Fruit fly (Drosophila melanogaster) whole organism, wandering third instar larva: Measurements from ENCODE around the gene CG3402.

Experiments
- Abd-B ChIP-seq: fragments of >200 bp; optimal IDR thresholded peaks from 2 replicates; lab custom pipeline; 2017; ENCODE audit warnings: missing biosample characterization, missing genetic modification characterization
- CG32264 ChIP-seq: fragments of 200-800 bp; sonication (Bioruptor generic); optimal IDR thresholded peaks from 2 replicates; lab custom pipeline; 2016; ENCODE audit warnings: missing biosample characterization, missing genetic modification characterization
- CG9705 ChIP-seq: fragments of 200-800 bp; sonication (Bioruptor generic); optimal IDR thresholded peaks from 2 replicates; lab custom pipeline; 2018; ENCODE audit warnings: missing biosample characterization, mild to moderate bottlenecking, missing genetic modification characterization
- CrebA ChIP-seq: fragments of 200-800 bp; sonication (Bioruptor generic); optimal IDR thresholded peaks from 2 replicates; lab custom pipeline; 2016; ENCODE audit warnings: missing biosample characterization, mild to moderate bottlenecking, missing genetic modification characterization, borderline replicate concordance
- Dfd ChIP-seq: fragments of >200 bp; optimal IDR thresholded peaks from 2 replicates; lab custom pipeline; 2017; ENCODE audit warnings: missing biosample characterization, missing genetic modification characterization
- Dif ChIP-seq: fragments of 200-275, 200-300 bp; sonication (Bioruptor generic); optimal IDR thresholded peaks from 2 replicates; lab custom pipeline; 2018; ENCODE audit warnings: missing biosample characterization, missing genetic modification characterization; ENCODE audit not compliant: partially characterized antibody
- GATAd ChIP-seq: sonication (Bioruptor generic); optimal IDR thresholded peaks from 2 replicates; lab custom pipeline; 2016; ENCODE audit warnings: missing biosample characterization, missing genetic modification characterization
- HLH106 ChIP-seq: fragments of 200-800 bp; optimal IDR thresholded peaks from 3 replicates; lab custom pipeline; 2019; ENCODE audit warnings: missing biosample characterization, mild to moderate bottlenecking, missing genetic modification characterization, moderate library complexity
- Hnf4 ChIP-seq: fragments of 200-800 bp; sonication (Bioruptor generic); optimal IDR thresholded peaks from 2 replicates; lab custom pipeline; 2016; ENCODE audit warnings: missing biosample characterization, mild to moderate bottlenecking, missing genetic modification characterization
- Hr78 ChIP-seq: fragments of >200 bp; optimal IDR thresholded peaks from 2 replicates; lab custom pipeline; 2017; ENCODE audit warnings: missing biosample characterization, missing genetic modification characterization
- Hr83 ChIP-seq: fragments of 200-300 bp; sonication (Bioruptor generic); optimal IDR thresholded peaks from 2 replicates; lab custom pipeline; 2016; ENCODE audit warnings: missing biosample characterization, mild to moderate bottlenecking, missing genetic modification characterization, moderate library complexity; ENCODE audit not compliant: poor library complexity, severe bottlenecking
- Jra ChIP-seq: sonication (Bioruptor generic); optimal IDR thresholded peaks from 2 replicates; lab custom pipeline; 2016; ENCODE audit warnings: missing biosample characterization, missing genetic modification characterization
- Mio ChIP-seq: sonication (Bioruptor generic); optimal IDR thresholded peaks from 2 replicates; lab custom pipeline; 2016; ENCODE audit warnings: missing biosample characterization, missing genetic modification characterization
- Myc ChIP-seq: fragments of >200 bp; optimal IDR thresholded peaks from 2 replicates; lab custom pipeline; 2017
- N ChIP-seq: fragments of >200 bp; optimal IDR thresholded peaks from 2 replicates; lab custom pipeline; 2018; ENCODE audit warnings: missing biosample characterization, missing external identifiers, missing genetic modification characterization
- OdsH ChIP-seq: fragments of 200-800 bp; sonication (Bioruptor generic); optimal IDR thresholded peaks from 2 replicates; lab custom pipeline; 2016; ENCODE audit warnings: missing biosample characterization, mild to moderate bottlenecking, missing genetic modification characterization
- Rel ChIP-seq, 2 experiments: fragments of 200-800 bp; sonication (Bioruptor generic) in 1 of 2; optimal IDR thresholded peaks; 2 replicates in 1 of 2; 3 replicates in 1 of 2; lab custom pipeline; 2016 to 2019; ENCODE audit warnings: mild to moderate bottlenecking in 2 of 2, missing biosample characterization in 2 of 2, missing genetic modification characterization in 2 of 2, moderate library complexity in 1 of 2
- Sp1 ChIP-seq: fragments of 200-800 bp; sonication (Bioruptor generic); optimal IDR thresholded peaks from 3 replicates; lab custom pipeline; 2019; ENCODE audit warnings: missing biosample characterization, mild to moderate bottlenecking, missing genetic modification characterization, moderate library complexity
- Vsx2 ChIP-seq: fragments of 200-300, 225-300 bp; sonication (Bioruptor generic); optimal IDR thresholded peaks from 2 replicates; lab custom pipeline; 2018; ENCODE audit warnings: missing biosample characterization, missing genetic modification characterization; ENCODE audit not compliant: partially characterized antibody
- br ChIP-seq: fragments of 200-800 bp; sonication (Bioruptor generic); optimal IDR thresholded peaks from 2 replicates; lab custom pipeline; 2016; ENCODE audit warnings: missing biosample characterization, missing genetic modification characterization
- brk ChIP-seq: fragments of 200-800 bp; sonication (Bioruptor generic); optimal IDR thresholded peaks from 2 replicates; lab custom pipeline; 2016; ENCODE audit warnings: missing biosample characterization, mild to moderate bottlenecking, missing genetic modification characterization
- dl ChIP-seq, 2 experiments: fragments of 175-275, 200-275 bp in 1 of 2; fragments of 200-275 bp in 1 of 2; sonication (Bioruptor generic); optimal IDR thresholded peaks; lab custom pipeline; 2018; ENCODE audit warnings: mild to moderate bottlenecking in 2 of 2, missing biosample characterization in 2 of 2, missing genetic modification characterization in 2 of 2, moderate library complexity in 2 of 2; ENCODE audit not compliant: partially characterized antibody in 2 of 2, insufficient read depth in 1 of 2
- dmrt93B ChIP-seq: fragments of 200-800 bp; sonication (Bioruptor generic); optimal IDR thresholded peaks from 2 replicates; lab custom pipeline; 2018; ENCODE audit warnings: missing biosample characterization, mild to moderate bottlenecking, missing genetic modification characterization
- dsf ChIP-seq: sonication (Bioruptor generic); optimal IDR thresholded peaks from 2 replicates; lab custom pipeline; 2016; ENCODE audit warnings: missing biosample characterization, missing genetic modification characterization, borderline replicate concordance
- ey ChIP-seq: fragments of 200-800 bp; sonication (Bioruptor generic); optimal IDR thresholded peaks from 2 replicates; lab custom pipeline; 2016; ENCODE audit warnings: missing biosample characterization, missing genetic modification characterization
- foxo ChIP-seq, 2 experiments: fragments of 200-800 bp; sonication (Bioruptor generic); optimal IDR thresholded peaks; 2 replicates in 1 of 2; 3 replicates in 1 of 2; lab custom pipeline; 2016 to 2017; ENCODE audit warnings: missing biosample characterization in 2 of 2, missing genetic modification characterization in 2 of 2
- fru ChIP-seq: fragments of 200-800 bp; sonication (Bioruptor generic); optimal IDR thresholded peaks from 3 replicates; lab custom pipeline; 2016; ENCODE audit warnings: missing biosample characterization, mild to moderate bottlenecking, missing genetic modification characterization
- h ChIP-seq: fragments of 200-800 bp; sonication (Bioruptor generic); optimal IDR thresholded peaks from 3 replicates; lab custom pipeline; 2016; ENCODE audit warnings: missing biosample characterization, mild to moderate bottlenecking, missing genetic modification characterization
- jim ChIP-seq: fragments of 175-275, 200-325 bp; sonication (Bioruptor generic); optimal IDR thresholded peaks from 2 replicates; lab custom pipeline; 2016; ENCODE audit warnings: missing biosample characterization, mild to moderate bottlenecking, missing genetic modification characterization
- lola ChIP-seq: fragments of >200 bp; optimal IDR thresholded peaks from 2 replicates; lab custom pipeline; 2017; ENCODE audit warnings: missing biosample characterization, missing genetic modification characterization
- pan ChIP-seq: fragments of >200 bp; optimal IDR thresholded peaks from 2 replicates; lab custom pipeline; 2017
- psq ChIP-seq: fragments of 200-800 bp; sonication (Bioruptor generic); optimal IDR thresholded peaks from 3 replicates; lab custom pipeline; 2017; ENCODE audit warnings: missing biosample characterization, mild to moderate bottlenecking, missing genetic modification characterization, moderate library complexity
- rgr ChIP-seq: fragments of 200-800 bp; sonication (Bioruptor generic); optimal IDR thresholded peaks from 3 replicates; lab custom pipeline; 2016; ENCODE audit warnings: missing biosample characterization, mild to moderate bottlenecking, missing genetic modification characterization
- sage ChIP-seq: fragments of 200-800 bp; sonication (Bioruptor generic); optimal IDR thresholded peaks from 2 replicates; lab custom pipeline; 2016; ENCODE audit warnings: missing biosample characterization, mild to moderate bottlenecking, missing genetic modification characterization
- sv ChIP-seq: fragments of 200-800 bp; sonication (Bioruptor generic); optimal IDR thresholded peaks from 3 replicates; lab custom pipeline; 2016; ENCODE audit warnings: missing biosample characterization, missing genetic modification characterization
- tai ChIP-seq: sonication (Bioruptor generic); optimal IDR thresholded peaks from 2 replicates; lab custom pipeline; 2016; ENCODE audit warnings: missing biosample characterization, missing genetic modification characterization
- usp ChIP-seq: fragments of >200 bp; optimal IDR thresholded peaks from 2 replicates; lab custom pipeline; 2017; ENCODE audit warnings: missing biosample characterization, missing genetic modification characterization
- woc ChIP-seq: sonication (Bioruptor generic); optimal IDR thresholded peaks from 2 replicates; lab custom pipeline; 2016; ENCODE audit warnings: missing biosample characterization, mild to moderate bottlenecking, missing genetic modification characterization

CG3402 gene

DNA sequence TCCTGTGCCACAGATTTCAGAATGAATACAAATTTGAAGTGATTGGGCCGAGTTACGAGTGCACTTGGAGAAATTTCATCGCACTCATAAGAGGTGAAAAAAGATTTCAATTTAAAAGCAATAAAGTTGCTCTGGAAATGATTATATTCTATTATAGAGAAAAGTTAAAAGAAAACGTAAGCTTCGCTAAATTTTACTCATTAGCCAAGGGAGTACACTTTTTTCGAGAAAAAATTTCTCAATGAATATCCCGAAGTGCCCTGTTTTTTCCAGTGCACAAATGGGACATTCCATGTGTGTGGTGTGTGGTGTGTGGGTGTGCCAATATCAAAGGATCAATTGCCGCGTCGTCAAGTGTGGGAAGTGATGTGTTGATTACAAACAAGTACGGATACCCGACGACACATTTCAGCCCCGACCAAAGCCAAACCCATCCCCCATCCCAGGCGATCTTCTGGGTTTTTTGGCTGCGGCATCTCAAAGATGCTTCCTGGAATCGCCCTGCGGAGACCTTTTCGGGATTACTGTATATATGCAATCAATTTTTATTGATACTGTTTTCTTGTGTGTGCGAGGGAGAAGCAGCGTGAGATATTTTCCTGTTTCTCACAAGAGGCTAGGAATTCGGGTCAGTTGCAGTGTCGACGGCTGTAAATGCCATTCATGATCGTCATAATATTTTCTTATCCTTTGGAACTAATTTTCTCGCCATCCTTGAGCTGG is 38.9 kb downstream of the CG3402 start:
- TF ChIP-seq sv (GFP tag; lab: Kevin White, UChicago) (peak; percentile 10), Jra (GFP tag; lab: Kevin White, UChicago) (no peak), Hnf4 (GFP tag; lab: Kevin White, UChicago) (no peak), fru (peak; percentile 21), foxo (GFP tag; optimal IDR thresholded peaks at IDR 0.05; lab: Kevin White, UChicago) (peak in 1 of 2 experiments; percentile 19), HLH106 (tag; lab: Kevin White, UChicago) (no peak), Hr83 (GFP tag; lab: Kevin White, UChicago) (no peak), tai (GFP tag; lab: Kevin White, UChicago) (no peak), h (GFP tag; lab: Kevin White, UChicago) (peak; percentile 15), N (GFP tag; lab: Kevin White, UChicago) (no peak), Hr78 (no peak), rgr (GFP tag; lab: Kevin White, UChicago) (peak; percentile 9), br (GFP tag; lab: Kevin White, UChicago) (no peak), GATAd (GFP tag; lab: Kevin White, UChicago) (no peak), Vsx2 (GFP tag; lab: Kevin White, UChicago) (no peak), dmrt93B (GFP tag; lab: Kevin White, UChicago) (no peak), brk (GFP tag; lab: Kevin White, UChicago) (no peak)

DNA sequence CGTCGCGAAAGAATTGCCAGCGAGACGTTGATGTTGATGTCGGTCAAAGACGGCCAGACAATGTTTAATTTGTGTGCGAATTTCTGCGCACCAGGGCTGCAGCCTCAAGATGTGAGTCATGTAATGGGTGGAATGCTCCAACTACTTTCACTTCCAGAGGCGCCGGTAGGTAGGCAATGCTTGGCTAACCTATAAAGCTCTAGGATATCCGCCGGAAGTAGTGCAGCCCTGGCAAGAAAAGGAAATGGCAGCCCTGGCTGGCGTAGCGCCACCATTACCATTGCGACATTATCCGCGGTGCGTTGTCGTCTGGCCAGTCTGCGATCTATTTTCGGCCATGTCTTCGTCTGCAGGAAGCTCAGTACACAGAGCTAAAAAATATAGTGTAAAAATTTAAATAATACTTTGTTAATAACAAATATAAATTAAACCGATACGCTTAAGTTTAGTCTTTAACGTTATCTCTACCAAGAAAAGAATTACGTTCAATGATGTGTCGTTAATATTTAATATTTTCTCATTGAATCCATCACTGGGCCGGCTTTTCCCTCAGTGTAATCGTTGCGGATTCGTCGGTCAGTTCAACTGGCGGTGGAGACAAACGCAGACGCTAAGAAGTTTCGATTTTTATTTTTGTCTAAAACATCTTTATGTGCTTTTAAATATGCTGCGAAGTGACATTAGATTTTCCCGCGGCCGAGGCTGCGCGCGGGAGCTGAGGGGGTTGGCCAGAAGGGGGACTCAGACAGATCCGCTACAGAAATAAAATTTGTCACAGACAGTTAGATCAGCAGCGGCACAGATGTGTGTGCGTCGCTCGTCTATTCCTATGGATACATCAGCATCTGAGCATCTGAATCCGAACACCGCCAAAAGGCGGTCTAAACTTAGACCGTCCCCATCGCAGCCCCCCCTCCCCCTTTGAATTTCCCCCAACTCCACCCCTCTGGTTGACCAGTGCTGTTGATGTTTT is 40.8 kb downstream of the CG3402 start:
- TF ChIP-seq Dif (no peak), tai (GFP tag; lab: Kevin White, UChicago) (no peak), OdsH (GFP tag; lab: Kevin White, UChicago) (no peak), HLH106 (tag; lab: Kevin White, UChicago) (peak; percentile 71), CG9705 (GFP tag; lab: Kevin White, UChicago) (peak; percentile 57), brk (GFP tag; lab: Kevin White, UChicago) (no peak), Hr83 (GFP tag; lab: Kevin White, UChicago) (no peak), CG32264 (GFP tag; lab: Kevin White, UChicago) (peak; percentile 4), Hnf4 (GFP tag; lab: Kevin White, UChicago) (no peak), ey (GFP tag; lab: Kevin White, UChicago) (peak; percentile 19), rgr (GFP tag; lab: Kevin White, UChicago) (peak; percentile 46), fru (peak; percentile 58), psq (peak; percentile 37), sage (no peak), GATAd (GFP tag; lab: Kevin White, UChicago) (no peak), Rel (GFP tag; optimal IDR thresholded peaks at IDR 0.05; lab: Kevin White, UChicago) (no peak), Rel (tag; optimal IDR thresholded peaks at IDR 0.05; lab: Kevin White, UChicago) (peak; percentile 7), usp (no peak), woc (no peak), dmrt93B (GFP tag; lab: Kevin White, UChicago) (peak; percentile 54), N (GFP tag; lab: Kevin White, UChicago) (no peak), Mio (GFP tag; lab: Kevin White, UChicago) (no peak), Vsx2 (GFP tag; lab: Kevin White, UChicago) (no peak), Abd-B (GFP tag; lab: Kevin White, UChicago) (no peak), CrebA (GFP tag; lab: Kevin White, UChicago) (no peak), lola (GFP tag; lab: Kevin White, UChicago) (no peak), Myc (lab: Kevin White, UChicago) (no peak), h (GFP tag; lab: Kevin White, UChicago) (peak; percentile 47), Sp1 (GFP tag; lab: Kevin White, UChicago) (peak; percentile 62), pan (no peak), Hr78 (no peak), dl (GFP tag; optimal IDR thresholded peaks at IDR 0.05; lab: Kevin White, UChicago; ENCODE audit: insufficient read depth in 1 of 2, partially characterized antibody in 2 of 2) (no peak), foxo (GFP tag; optimal IDR thresholded peaks at IDR 0.05; lab: Kevin White, UChicago) (peak in 1 of 2 experiments; percentile 53), Jra (GFP tag; lab: Kevin White, UChicago) (no peak), br (GFP tag; lab: Kevin White, UChicago) (peak; percentile 14), dsf (no peak), jim (GFP tag; lab: Kevin White, UChicago) (no peak), Dfd (GFP tag; lab: Kevin White, UChicago) (no peak), sv (GFP tag; lab: Kevin White, UChicago) (peak; percentile 11)
